Worm (Caenorhabditis elegans) whole organism, young adult: ENCODE data around the gene arx-5.

Source experiments
- B0261.1 ChIP-seq: sonication (generic microtip); optimal IDR thresholded peaks from 2 replicates; lab custom pipeline; 2016; ENCODE audit warnings: mild to moderate bottlenecking, missing genetic modification characterization, moderate library complexity, missing compliant biosample characterization
- F22D6.2 ChIP-seq: sonication (generic microtip); optimal IDR thresholded peaks from 2 replicates; lab custom pipeline; 2016; ENCODE audit warnings: mild to moderate bottlenecking, missing genetic modification characterization, missing compliant biosample characterization
- F57A8.1 ChIP-seq: fragments of 200-800 bp; sonication (Bioruptor generic); optimal IDR thresholded peaks from 2 replicates; lab custom pipeline; 2018; ENCODE audit warnings: mild to moderate bottlenecking, missing genetic modification characterization, moderate library complexity, missing compliant biosample characterization
- K12H6.12 ChIP-seq: fragments of 200-800 bp; sonication (Bioruptor generic); optimal IDR thresholded peaks from 2 replicates; lab custom pipeline; 2018; ENCODE audit warnings: mild to moderate bottlenecking, missing genetic modification characterization, missing compliant biosample characterization
- aptf-2 ChIP-seq: fragments of 200-800 bp; sonication (Bioruptor generic); conservative IDR thresholded peaks from 2 replicates; pipeline ENCODE4 v1.3.6; 2022; ENCODE audit warnings: missing genetic modification reagents, missing genetic modification characterization, missing compliant biosample characterization
- aptf-3 ChIP-seq: fragments of 200-800 bp; sonication (Bioruptor generic); IDR thresholded peaks from 2 replicates; pipeline ENCODE4 v1.3.6; 2022; ENCODE audit warnings: missing genetic modification characterization, missing compliant biosample characterization
- ceh-27 ChIP-seq: fragments of 200-800 bp; sonication (Bioruptor generic); optimal IDR thresholded peaks from 2 replicates; lab custom pipeline; 2018; ENCODE audit warnings: mild to moderate bottlenecking, missing genetic modification characterization, moderate library complexity, missing compliant biosample characterization
- ceh-91 ChIP-seq: fragments of 200-800 bp; sonication (Bioruptor generic); IDR thresholded peaks from 2 replicates; pipeline ENCODE4 v1.3.6; 2022; ENCODE audit warnings: missing genetic modification reagents, missing genetic modification characterization, missing compliant biosample characterization
- dpl-1 ChIP-seq: fragments of 150-350 bp; optimal IDR thresholded peaks from 2 replicates; lab custom pipeline; 2014; ENCODE audit warnings: missing biosample characterization, missing genetic modification reagents, missing genetic modification characterization
- efl-1 ChIP-seq: fragments of 150-350 bp; optimal IDR thresholded peaks from 2 replicates; lab custom pipeline; 2014; ENCODE audit warnings: missing biosample characterization, missing genetic modification reagents, missing genetic modification characterization
- egrh-3 ChIP-seq: fragments of 200-800 bp; sonication (Bioruptor generic); IDR thresholded peaks from 2 replicates; pipeline ENCODE4 v1.3.6; 2022; ENCODE audit warnings: missing genetic modification reagents, missing genetic modification characterization, missing compliant biosample characterization
- ekl-4 ChIP-seq: fragments of 200-800 bp; sonication (Bioruptor generic); IDR thresholded peaks from 2 replicates; pipeline ENCODE4 v1.3.6; 2022; ENCODE audit warnings: missing genetic modification reagents, missing genetic modification characterization, missing compliant biosample characterization
- hmg-1.2 ChIP-seq: fragments of 200-800 bp; sonication (Bioruptor generic); IDR thresholded peaks from 2 replicates; pipeline ENCODE4 v1.3.6; 2022; ENCODE audit warnings: missing genetic modification reagents, missing genetic modification characterization, missing compliant biosample characterization
- hmg-20 ChIP-seq: fragments of 200-800 bp; sonication (Bioruptor generic); IDR thresholded peaks from 2 replicates; pipeline ENCODE4 v1.3.6; 2022; ENCODE audit warnings: missing genetic modification reagents, missing genetic modification characterization, missing compliant biosample characterization
- let-526 ChIP-seq: fragments of 200-800 bp; sonication (Bioruptor generic); IDR thresholded peaks from 2 replicates; pipeline ENCODE4 v1.3.6; 2022; ENCODE audit warnings: missing genetic modification reagents, missing genetic modification characterization, missing compliant biosample characterization
- lin-26 ChIP-seq: fragments of 200-800 bp; sonication (Bioruptor generic); IDR thresholded peaks from 2 replicates; pipeline ENCODE4 v1.3.6; 2022; ENCODE audit warnings: missing genetic modification reagents, missing genetic modification characterization, missing compliant biosample characterization
- lin-35 ChIP-seq, 3 experiments: fragments of 150-350 bp in 2 of 3; sonication (generic microtip) in 1 of 3; optimal IDR thresholded peaks; 2 replicates each; lab custom pipeline; 2014 to 2018; ENCODE audit warnings: missing biosample characterization in 3 of 3, missing genetic modification characterization in 3 of 3, missing genetic modification reagents in 3 of 3
- madf-10 ChIP-seq: sonication (generic microtip); optimal IDR thresholded peaks from 2 replicates; lab custom pipeline; 2016; ENCODE audit warnings: mild to moderate bottlenecking, missing genetic modification characterization, missing compliant biosample characterization
- nfya-1 ChIP-seq: sonication (generic microtip); optimal IDR thresholded peaks from 2 replicates; lab custom pipeline; 2017; ENCODE audit warnings: antibody characterized with exemption, missing compliant biosample characterization, missing genetic modification characterization, borderline replicate concordance; ENCODE audit not compliant: insufficient read depth
- nhr-27 ChIP-seq: fragments of 200-800 bp; sonication (Bioruptor generic); optimal IDR thresholded peaks from 2 replicates; lab custom pipeline; 2018; ENCODE audit warnings: mild to moderate bottlenecking, missing genetic modification characterization, moderate library complexity, missing compliant biosample characterization
- nhr-90 ChIP-seq: sonication (generic microtip); optimal IDR thresholded peaks from 2 replicates; lab custom pipeline; 2016; ENCODE audit warnings: missing genotype, mild to moderate bottlenecking, missing genetic modification characterization, missing compliant biosample characterization
- sea-2 ChIP-seq: fragments of 200-800 bp; sonication (Bioruptor generic); IDR thresholded peaks from 2 replicates; pipeline ENCODE4 v1.3.6; 2022; ENCODE audit warnings: missing genetic modification characterization, missing compliant biosample characterization
- zfh-2 ChIP-seq: fragments of 200-800 bp; sonication (Bioruptor generic); conservative IDR thresholded peaks from 2 replicates; pipeline ENCODE4 v1.3.6; 2022; ENCODE audit warnings: missing genetic modification reagents, missing genetic modification characterization, missing compliant biosample characterization
- zim-3 ChIP-seq: sonication (generic microtip); optimal IDR thresholded peaks from 2 replicates; lab custom pipeline; 2017; ENCODE audit warnings: mild to moderate bottlenecking, missing genetic modification characterization, moderate library complexity, missing compliant biosample characterization
- ztf-28 ChIP-seq: fragments of 200-800 bp; sonication (Bioruptor generic); IDR thresholded peaks from 2 replicates; pipeline ENCODE4 v1.3.6; 2022; ENCODE audit warnings: missing genetic modification reagents, missing genetic modification characterization, missing compliant biosample characterization

Gene arx-5

DNA sequence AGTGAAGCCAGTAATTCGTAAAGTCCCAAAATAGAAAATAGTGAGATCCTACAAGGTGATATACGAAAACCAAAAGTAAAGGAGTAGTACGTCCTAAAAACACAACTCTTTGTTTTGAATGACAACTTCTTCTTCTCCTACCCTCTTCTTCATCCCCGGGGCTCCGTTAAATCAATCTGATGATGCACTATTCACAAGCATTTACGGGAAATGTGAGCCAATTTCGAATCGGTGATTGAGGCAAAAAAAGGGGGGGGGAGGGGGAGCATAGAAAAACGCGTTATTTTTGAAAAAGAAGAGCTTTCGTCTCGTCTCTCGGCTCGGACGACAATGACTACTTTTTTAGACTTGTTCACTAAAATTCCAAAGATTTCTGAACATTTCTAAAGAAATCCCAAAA lies 34.0 kb downstream of the arx-5 start:
- TF ChIP-seq zim-3: no peak
- TF ChIP-seq lin-35 (GFP tag; optimal IDR thresholded peaks at IDR 0.05; lab: Kevin White, UChicago): no peak
- no peak for TF ChIP-seq dpl-1
- no peak for TF ChIP-seq ceh-91 (GFP tag; lab: Robert Waterston, UW)
- no peak for TF ChIP-seq nfya-1 (tag; lab: Kevin White, UChicago)
- no peak for TF ChIP-seq aptf-3 (GFP tag; lab: Robert Waterston, UW)
- TF ChIP-seq ztf-28 (GFP tag; lab: Robert Waterston, UW): no peak
- no peak for TF ChIP-seq aptf-2
- TF ChIP-seq B0261.1: no peak
- no peak for TF ChIP-seq ceh-27 (GFP tag; lab: Kevin White, UChicago)
- no peak for TF ChIP-seq nhr-90 (tag; lab: Kevin White, UChicago)
- TF ChIP-seq nhr-27: no peak
- no peak for TF ChIP-seq hmg-20 (GFP tag; lab: Robert Waterston, UW)
- no peak for TF ChIP-seq F22D6.2 (tag; lab: Kevin White, UChicago)
- TF ChIP-seq K12H6.12 (tag; lab: Kevin White, UChicago): no peak
- no peak for TF ChIP-seq let-526

DNA sequence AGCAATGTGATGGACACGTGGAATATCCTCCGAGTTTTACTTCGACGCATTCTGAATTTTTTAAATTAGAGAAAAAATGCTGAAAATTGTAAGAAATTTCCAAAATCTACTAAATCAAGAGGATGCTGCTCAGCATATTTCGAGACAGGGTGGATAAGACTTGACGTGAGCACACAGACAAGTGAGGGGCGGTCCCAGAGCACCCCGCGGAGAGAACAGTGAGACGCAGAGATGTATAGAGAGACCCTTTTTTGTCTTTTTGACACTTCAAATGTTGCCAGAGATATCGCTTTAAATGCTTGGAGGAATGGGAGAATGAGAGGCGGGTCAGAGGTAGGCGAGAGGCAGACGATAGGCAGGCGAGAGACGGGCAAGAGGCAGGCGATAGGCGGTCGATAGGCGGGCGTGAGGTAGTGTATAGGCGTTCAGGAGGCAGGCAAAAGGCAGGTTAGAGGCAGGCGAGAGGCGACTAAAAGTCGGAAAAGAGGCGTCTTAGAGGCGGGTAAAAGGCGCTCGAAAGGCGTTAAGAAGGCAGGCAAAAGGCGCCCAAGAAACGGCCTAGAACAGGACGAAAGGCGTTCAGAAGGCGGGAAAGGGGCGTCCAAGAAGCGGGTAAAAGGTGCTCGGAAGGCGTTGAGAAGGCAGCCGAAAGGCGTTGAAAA lies 38.1 kb downstream of the arx-5 start, which contains the start of gene gab-1:
Gene gab-1 (minus strand): TSS at position 51 of the 662 bp plus-strand sequence.
- TF ChIP-seq lin-26 (GFP tag; lab: Robert Waterston, UW) (0 out of 2 replicates have a peak, but pooled peaks have one; percentile 25), hmg-1.2 (GFP tag; lab: Robert Waterston, UW) (no peak), egrh-3 (GFP tag; lab: Robert Waterston, UW) (peak; percentile 41; the same call in 1 of the 2 replicates), zfh-2 (GFP tag; lab: Robert Waterston, UW) (peak; percentile 79), ekl-4 (no peak)

DNA sequence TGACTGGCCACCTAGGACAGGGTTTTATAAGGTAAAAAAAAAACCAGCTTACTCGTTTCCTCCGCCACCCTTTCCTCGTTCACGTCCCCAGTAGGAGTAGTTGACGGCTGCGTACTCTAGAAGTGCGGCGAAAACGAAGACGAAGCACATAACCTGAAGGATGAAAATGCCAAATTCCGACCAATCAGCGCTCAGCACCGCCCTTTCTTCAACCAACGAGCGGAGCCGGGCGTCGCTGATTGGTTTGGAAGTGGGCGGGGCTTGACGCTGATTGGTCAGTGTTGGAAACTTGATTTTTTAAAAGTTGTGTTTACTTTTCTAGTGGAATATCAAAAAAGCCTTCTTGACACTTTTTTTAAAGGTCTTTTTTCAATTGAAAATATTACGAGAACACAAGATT lies 44.1 kb downstream of the arx-5 start:
- TF ChIP-seq sea-2 (no peak), madf-10 (tag; lab: Kevin White, UChicago) (no peak), lin-26 (GFP tag; lab: Robert Waterston, UW) (no peak), F57A8.1 (GFP tag; lab: Kevin White, UChicago) (no peak), ekl-4 (no peak), zim-3 (no peak), efl-1 (no peak)
